Worm (Caenorhabditis elegans) whole organism, dauer: ENCODE results near the gene C24A8.5.
"Not testable (repeated sequence)": the region's sequence is repeated elsewhere in the genome, so short reads cannot be mapped to it uniquely, and the experiment has no call there.

Experiments used
- unc-62 ChIP-seq: sonication (generic microtip); optimal IDR thresholded peaks from 2 replicates; lab custom pipeline; 2017; ENCODE audit warnings: missing biosample characterization, missing genetic modification reagents, missing genetic modification characterization

C24A8.5 gene

DNA sequence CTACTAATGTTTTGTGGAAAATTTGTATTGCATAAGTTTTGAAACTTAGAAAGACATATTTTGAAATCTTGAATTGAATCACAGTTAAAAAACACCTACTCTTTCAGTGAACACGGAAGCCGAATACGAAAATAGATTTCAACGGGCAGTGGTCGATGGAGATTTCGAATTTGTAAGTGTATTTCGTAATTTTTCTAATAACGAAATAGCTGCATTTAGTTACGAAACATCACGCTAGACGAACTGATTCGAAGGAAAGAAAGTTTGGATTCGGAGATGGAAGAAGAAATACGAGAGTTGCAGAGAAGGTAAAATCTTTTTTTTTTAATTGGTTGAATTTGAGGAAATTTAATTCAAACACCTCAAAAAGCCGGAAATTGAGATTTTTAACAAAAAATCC lies 14.0 kb upstream of the C24A8.5 start:
- TF ChIP-seq unc-62: no peak

DNA sequence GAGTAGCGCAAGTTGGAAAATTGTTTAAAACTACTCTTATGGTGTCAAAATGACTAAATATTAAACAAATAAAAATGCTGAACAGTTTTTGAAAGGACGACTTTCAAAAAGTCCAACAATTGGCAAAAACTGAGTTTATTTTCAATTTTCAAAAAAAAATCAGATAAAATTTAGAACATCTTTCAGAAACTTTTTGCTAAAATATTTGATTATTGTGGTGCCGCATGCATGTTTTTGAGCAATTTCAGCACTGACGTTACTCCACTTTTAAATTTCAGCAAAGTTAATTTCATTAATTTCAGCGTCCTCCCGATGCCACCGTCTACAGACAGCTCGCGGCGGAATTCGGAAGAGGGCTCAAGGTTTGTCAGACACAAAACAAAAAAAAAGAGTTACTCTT lies 10.6 kb upstream of the C24A8.5 start, which contains the start of gene cst-1:
Gene cst-1, plus strand, starts transcription at position 301 of the 400 bp plus-strand sequence.
- TF ChIP-seq unc-62: not testable (repeated sequence)

DNA sequence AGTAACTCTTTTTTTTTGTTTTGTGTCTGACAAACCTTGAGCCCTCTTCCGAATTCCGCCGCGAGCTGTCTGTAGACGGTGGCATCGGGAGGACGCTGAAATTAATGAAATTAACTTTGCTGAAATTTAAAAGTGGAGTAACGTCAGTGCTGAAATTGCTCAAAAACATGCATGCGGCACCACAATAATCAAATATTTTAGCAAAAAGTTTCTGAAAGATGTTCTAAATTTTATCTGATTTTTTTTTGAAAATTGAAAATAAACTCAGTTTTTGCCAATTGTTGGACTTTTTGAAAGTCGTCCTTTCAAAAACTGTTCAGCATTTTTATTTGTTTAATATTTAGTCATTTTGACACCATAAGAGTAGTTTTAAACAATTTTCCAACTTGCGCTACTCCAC lies 7.2 kb upstream of the C24A8.5 start, which contains the start of gene cst-2:
Gene cst-2, minus strand, starts transcription at position 101 of the 400 bp plus-strand sequence.
- not testable (repeated sequence) for TF ChIP-seq unc-62

DNA sequence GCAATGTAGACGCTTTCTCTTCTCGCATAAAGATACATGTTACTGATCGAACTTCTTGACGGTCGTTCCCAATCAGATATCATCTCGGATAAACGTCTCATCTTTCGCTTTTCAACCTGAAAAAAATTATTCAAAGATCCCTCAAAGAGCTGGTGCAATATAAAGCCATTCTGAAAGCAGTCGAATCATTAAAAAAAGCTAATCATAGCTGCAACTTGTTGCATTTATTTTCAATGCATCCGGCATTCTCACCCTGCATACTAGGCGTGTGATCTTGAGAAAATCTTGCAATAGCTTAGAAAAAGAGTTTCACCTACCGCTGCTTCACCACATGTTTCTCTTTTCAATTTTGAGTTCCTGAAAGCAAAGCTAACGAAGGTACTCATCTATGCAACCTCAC lies 3.6 kb upstream of the C24A8.5 start, which contains the start of gene C24A8.6:
Gene C24A8.6, minus strand, starts transcription at position 101 of the 400 bp plus-strand sequence.
- TF ChIP-seq unc-62: not testable (repeated sequence)

DNA sequence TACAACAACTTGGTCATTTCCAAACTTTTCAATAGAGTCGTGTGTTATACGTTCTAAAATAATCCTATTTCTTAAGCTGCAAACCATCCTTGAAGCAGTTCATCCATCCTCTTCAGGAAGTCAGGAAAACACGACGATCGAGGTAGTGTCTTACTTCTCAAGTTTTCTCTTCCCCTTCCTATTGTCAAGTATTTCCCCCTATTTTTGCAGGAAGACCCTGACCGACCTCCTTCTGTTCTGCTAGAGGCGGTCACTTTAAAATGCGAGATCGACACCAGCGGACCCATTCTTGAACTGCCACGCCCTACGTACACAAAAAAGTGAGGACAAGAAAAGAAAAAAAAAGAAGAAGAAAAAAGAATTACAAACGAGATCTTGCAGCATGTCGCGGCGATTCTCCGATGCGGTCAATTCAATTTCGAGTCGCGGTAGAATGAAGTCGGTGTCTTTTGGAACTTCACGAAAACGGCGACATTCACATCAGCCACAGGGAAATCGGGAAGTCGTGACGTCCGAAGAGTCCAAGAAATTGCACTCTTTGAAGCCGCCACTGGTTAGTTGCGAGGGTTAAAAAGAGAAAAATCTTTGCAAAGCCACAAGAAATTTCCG lies 5.8 kb downstream of the C24A8.5 start:
- no peak for TF ChIP-seq unc-62

DNA sequence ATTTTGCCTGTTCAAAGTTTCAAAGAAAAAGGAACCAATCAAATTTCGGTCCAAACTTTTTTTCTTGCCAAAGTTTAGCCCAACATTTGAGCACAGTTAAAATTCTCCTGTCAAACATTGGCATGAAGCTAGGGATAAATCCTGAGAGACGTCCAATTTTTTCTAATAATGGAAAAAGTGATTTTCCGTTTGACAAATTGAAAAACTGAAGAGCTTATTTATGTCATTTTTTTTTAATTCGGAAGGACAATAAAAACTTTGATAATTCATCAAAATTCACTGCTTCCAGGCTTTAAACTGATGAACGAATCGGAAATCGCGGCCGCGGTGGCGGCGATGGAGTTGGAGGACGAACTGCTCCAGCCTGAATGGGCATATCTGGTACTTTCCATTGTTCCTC lies 8.2 kb downstream of the C24A8.5 start, which contains the start of gene dop-6:
Gene dop-6, plus strand, starts transcription at position 301 of the 400 bp plus-strand sequence.
- TF ChIP-seq unc-62: no peak

DNA sequence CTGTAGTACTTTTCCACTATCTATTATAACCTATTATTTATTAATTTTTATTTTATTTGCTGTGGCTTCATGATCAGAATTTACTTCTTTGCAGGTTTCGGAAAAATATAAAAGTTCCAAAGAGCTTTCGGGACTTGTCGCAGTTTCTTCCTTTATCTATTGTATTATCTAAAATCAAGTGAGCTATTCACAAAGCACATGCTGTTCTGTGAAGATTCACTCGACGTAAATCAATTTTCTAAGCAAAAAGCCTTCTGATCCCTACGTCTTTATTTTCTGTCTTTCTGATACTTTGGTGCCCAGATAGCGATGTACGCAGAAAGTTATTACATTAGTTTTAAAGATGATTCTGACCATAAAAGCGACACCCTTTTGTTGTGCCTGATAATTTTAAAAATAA lies 11.6 kb downstream of the C24A8.5 start:
- no peak for TF ChIP-seq unc-62

DNA sequence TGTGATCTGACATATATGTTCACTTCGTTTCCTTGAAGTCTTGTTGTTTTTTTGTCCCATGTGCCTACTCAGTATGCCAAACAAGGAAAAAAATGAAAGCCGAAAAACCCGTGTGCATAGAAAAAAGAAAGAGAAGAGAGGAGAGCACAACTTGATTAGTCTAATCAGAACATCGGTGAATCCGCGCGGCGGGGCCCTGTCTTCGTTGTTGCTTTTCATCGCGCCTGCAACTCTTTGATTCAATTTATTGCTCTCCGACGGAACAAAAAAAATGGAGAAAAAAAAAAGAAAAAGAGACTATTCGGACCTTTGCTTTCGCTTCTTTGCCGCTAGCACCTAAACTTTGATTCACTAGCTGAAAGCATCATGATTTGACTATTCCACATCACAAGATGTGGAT lies 13.8 kb downstream of the C24A8.5 start:
- TF ChIP-seq unc-62: no peak

DNA sequence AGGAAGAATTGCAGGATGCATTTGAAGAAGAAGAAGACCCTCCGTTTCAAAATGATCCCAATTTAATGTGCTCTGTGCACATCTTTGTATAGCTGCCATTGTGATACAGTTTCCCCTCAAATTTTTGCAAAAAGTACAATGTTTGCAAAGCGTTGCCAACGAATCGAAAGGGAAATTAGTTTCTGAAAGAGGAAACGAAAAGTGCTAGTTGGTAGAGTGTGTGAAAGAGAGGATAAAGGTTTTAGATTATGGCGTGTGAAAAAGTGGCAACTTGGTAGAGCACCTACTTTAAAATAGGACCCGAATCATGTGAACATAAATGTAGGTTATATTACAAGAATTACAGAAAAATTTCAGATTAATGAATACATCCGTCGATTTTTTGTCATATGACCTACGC lies 17.0 kb downstream of the C24A8.5 start, which contains the start of gene C52B9.8:
Gene C52B9.8, minus strand, starts transcription at position 101 of the 400 bp plus-strand sequence.
- TF ChIP-seq unc-62: no peak

DNA sequence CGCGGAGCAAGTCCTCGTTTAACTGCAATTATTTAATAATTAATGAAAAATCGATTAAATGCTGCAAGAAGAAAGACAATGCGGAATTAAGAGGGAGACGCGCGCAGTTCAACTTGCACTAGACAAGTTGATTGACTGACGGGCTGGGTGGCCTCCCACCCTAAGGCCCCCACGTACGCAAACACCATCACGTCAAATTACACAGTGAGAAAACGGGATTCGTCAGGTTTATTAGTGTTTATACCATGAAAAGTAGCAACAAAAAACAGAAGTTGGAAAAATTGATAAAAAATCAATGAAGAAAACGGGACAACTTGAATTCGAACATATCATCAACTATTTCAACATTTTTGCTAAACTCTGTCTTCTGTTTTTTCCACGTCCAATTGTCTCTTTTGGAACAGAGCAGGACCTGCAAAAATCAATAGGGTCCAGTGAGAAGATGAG lies 21.1 kb downstream of the C24A8.5 start:
- no peak for TF ChIP-seq unc-62

DNA sequence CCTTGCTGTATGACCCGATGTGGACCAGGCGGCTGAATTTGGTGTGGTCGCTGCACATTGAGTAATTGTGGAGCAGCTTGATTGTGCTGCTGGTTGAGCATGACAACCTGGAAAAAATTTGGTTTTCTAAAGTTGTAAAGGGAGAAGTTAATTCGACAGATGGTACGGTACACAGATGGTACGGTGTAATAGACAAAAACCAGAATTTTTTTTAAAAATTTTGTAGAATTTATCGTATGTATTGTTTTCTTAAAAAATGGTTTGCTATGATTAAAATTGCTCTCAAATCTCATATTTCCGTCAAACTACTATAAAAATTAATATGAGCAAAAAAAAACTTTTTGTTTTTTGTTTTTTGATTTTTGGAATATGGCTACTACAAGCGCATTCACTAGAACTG lies 21.9 kb downstream of the C24A8.5 start, which contains the start of gene pqn-15:
Gene pqn-15, minus strand, starts transcription at position 101 of the 400 bp plus-strand sequence.
- TF ChIP-seq unc-62: no peak

DNA sequence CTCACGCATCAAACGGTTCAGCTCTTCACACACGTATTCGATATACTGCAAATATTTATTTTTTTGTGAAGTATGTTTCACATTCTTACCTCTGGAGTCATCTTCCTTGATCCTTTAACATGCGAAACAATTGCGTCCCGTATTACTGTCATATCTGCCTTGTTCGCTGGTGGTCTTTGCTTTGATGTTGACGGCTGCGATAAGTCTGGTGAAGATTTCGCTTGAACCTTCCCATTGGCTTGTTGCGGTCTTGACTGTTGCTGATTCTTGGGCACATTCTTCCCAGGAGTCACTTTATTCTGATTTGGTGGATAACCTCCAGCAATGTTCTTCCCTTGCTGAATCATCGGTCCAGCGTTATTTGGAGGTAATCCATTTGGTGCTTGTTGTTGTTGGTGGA lies 25.5 kb downstream of the C24A8.5 start:
- TF ChIP-seq unc-62: no peak

DNA sequence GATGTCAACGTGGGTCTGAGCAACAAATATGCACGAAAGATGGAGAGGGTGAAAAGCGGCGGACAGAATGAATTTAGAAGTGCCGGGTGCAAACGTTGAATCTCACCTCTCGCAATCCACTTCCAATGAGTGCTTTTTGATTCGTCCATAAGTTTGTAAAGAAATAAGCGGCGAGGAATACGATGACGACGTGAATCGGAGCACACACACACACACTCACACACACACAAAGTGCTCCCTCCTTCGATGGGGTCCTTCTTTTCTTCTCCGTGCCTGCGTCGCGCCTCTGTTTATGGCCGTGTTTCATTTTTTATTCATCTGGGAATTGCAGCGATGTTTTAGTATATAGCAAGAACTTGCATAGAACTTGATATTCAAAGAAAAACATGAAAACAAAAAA lies 31.3 kb downstream of the C24A8.5 start, which contains the start of gene paf-2:
Gene paf-2, minus strand, starts transcription at position 290 of the 400 bp plus-strand sequence.
- no peak for TF ChIP-seq unc-62

DNA sequence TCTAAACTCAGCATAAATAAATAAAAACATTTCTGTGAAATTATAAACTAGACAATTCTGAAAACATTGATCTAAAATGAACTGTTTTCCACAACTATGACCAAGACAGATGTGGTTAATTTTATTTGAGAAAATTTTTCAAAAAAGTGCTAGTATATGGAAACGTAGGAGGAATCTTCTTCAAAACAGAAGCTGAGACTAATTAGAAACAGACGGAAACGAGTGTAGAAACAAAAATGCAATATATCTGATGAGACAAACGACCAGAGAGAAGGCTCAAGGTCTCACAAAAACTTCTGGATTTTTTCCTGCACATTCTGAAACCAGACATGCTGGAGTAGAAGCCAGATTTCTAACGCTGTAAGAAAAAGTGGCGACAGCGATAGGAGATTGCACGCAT lies 32.8 kb downstream of the C24A8.5 start:
- no peak for TF ChIP-seq unc-62

DNA sequence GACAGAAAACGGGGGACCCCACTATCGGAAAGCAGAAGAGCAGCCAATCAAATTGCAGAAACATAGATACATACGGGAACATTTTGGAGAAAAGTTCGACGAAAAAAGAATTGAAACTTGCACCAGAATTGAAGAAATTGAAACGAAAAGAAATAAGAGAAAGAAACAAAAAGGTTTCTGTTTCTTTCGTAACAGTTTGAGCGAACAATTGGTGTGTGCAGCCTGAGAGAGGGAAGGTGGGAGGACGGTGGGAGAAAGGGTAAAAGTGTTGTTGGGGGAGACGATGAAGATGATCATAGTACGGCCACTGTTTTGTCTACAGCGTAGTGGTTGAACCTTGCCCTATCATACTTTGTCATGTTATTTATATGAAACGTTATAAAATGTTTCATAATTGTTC lies 33.8 kb downstream of the C24A8.5 start:
- no peak for TF ChIP-seq unc-62

DNA sequence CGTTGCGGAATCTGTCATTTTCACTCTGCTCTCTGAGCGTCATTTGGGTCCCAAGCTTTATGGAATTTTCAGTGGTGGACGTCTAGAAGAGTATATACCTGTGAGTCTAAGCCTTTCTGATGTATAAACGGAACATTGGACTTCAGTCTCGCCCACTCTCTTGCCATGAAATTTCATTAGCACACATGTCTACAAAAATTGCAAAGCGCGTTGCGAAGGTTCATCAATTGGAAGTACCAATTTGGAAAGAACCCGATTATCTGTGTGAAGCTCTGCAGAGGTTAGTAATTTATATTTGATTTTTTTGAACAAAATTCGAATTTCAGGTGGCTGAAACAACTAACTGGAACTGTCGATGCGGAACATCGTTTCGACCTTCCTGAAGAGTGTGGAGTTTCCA lies 38.9 kb downstream of the C24A8.5 start:
- TF ChIP-seq unc-62: no peak

DNA sequence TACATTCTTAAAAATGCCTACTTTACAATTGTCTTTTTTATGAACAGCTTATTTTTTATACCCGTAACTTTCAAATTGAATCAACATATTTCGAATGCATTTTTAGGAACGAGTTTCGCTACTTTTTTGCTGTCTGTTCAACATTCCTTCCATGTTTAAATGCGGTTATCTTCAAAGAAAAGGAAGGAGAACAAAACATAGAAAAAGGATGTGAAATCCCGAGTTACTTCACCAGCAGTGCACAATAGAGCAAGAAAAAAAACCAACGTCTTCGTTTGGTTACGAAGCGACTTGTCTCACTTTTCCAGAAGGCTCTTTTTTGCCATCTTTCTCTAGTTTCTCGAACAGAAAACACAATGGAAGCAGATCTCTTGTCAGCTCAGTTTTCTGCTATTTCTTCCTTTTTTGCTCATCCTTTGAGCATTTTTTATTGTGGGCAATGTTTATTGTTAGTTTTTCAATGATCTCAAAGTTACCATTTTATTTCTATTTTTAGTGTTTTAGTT lies 43.0 kb downstream of the C24A8.5 start, which contains the start of gene cka-2:
Gene cka-2, plus strand, starts transcription at position 456 of the 506 bp plus-strand sequence.
- no peak for TF ChIP-seq unc-62

DNA sequence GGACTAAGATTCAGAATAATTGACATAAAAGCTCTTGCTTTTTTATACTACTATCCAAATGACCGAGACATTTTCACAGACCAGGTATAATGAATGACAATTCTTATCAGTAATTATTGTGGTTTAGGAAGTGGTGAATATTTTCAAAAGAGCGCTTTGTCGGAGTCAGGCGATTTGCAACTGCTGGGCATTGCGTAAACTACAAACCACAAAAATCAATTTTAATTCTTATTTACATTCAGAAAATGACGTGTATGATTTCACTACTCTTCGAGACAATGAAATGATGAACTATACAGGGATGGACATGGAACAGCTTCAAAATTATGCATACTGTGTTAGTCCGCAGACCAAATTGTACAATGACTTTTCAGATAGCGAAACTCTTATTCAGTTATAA lies 44.2 kb downstream of the C24A8.5 start:
- TF ChIP-seq unc-62: no peak
